Fruit fly (Drosophila melanogaster) whole organism, embryonic: ENCODE results near the gene Mrgn1.

Source experiments
- B-H2 ChIP-seq: fragments of 200-800 bp; sonication (Bioruptor generic); optimal IDR thresholded peaks from 2 replicates; lab custom pipeline; 2018; ENCODE audit warnings: missing biosample characterization, mild to moderate bottlenecking, missing genetic modification characterization
- Blimp-1 ChIP-seq: fragments of 200-800 bp; sonication (Bioruptor generic); optimal IDR thresholded peaks from 3 replicates; lab custom pipeline; 2018; ENCODE audit warnings: missing biosample characterization, missing genetic modification characterization, mild to moderate bottlenecking, moderate library complexity, missing genetic modification reagents
- CG10543 ChIP-seq: fragments of 200-800 bp; sonication (Bioruptor generic); optimal IDR thresholded peaks from 3 replicates; lab custom pipeline; 2017; ENCODE audit warnings: missing biosample characterization, mild to moderate bottlenecking, missing genetic modification characterization, moderate library complexity
- CG14050 ChIP-seq: fragments of 200-800 bp; sonication (Bioruptor generic); IDR thresholded peaks from 3 replicates; pipeline ENCODE4 v1.3.6; 2022; ENCODE audit warnings: missing biosample characterization, missing genetic modification characterization
- CG1603 ChIP-seq: fragments of 200-800 bp; sonication (Bioruptor generic); optimal IDR thresholded peaks from 2 replicates; lab custom pipeline; 2019; ENCODE audit warnings: missing biosample characterization, mild to moderate bottlenecking, missing genetic modification characterization, moderate library complexity
- CG18262 ChIP-seq: fragments of 200-800 bp; optimal IDR thresholded peaks from 3 replicates; lab custom pipeline; 2019; ENCODE audit warnings: missing biosample characterization, mild to moderate bottlenecking, missing genetic modification characterization, moderate library complexity
- CG18476 ChIP-seq: fragments of 200-800 bp; sonication (Bioruptor generic); optimal IDR thresholded peaks from 2 replicates; lab custom pipeline; 2016; ENCODE audit warnings: missing biosample characterization, mild to moderate bottlenecking, missing genetic modification characterization
- CG2199 ChIP-seq: fragments of 200-800 bp; sonication (Bioruptor generic); IDR thresholded peaks from 3 replicates; pipeline ENCODE4 v1.3.6; 2022; ENCODE audit warnings: missing biosample characterization, missing genetic modification characterization
- CG2875 ChIP-seq: fragments of 200-800 bp; sonication (Bioruptor generic); optimal IDR thresholded peaks from 2 replicates; lab custom pipeline; 2017; ENCODE audit warnings: missing biosample characterization, mild to moderate bottlenecking, missing genetic modification characterization, missing genetic modification reagents
- CG30403 ChIP-seq: fragments of 200-800 bp; sonication (Bioruptor generic); optimal IDR thresholded peaks from 3 replicates; lab custom pipeline; 2016; ENCODE audit warnings: missing biosample characterization, missing genetic modification characterization
- CG3065 ChIP-seq: fragments of 200-800 bp; sonication (Bioruptor generic); optimal IDR thresholded peaks from 2 replicates; lab custom pipeline; 2016; ENCODE audit warnings: missing biosample characterization, missing genetic modification characterization
- CG3281 ChIP-seq: fragments of 200-800 bp; sonication (Bioruptor generic); optimal IDR thresholded peaks from 3 replicates; lab custom pipeline; 2017; ENCODE audit warnings: missing biosample characterization, mild to moderate bottlenecking, missing genetic modification characterization
- CG34376 ChIP-seq: fragments of 200-800 bp; sonication (Bioruptor generic); optimal IDR thresholded peaks from 2 replicates; lab custom pipeline; 2018; ENCODE audit warnings: missing biosample characterization, mild to moderate bottlenecking, missing genetic modification characterization
- CG3847 ChIP-seq: fragments of 200-800 bp; sonication (Bioruptor generic); IDR thresholded peaks from 2 replicates; pipeline ENCODE4 v1.3.6; 2022; ENCODE audit warnings: missing biosample characterization, missing genetic modification characterization
- CG6683 ChIP-seq: fragments of 200-800 bp; sonication (Bioruptor generic); optimal IDR thresholded peaks from 2 replicates; lab custom pipeline; 2017; ENCODE audit warnings: missing biosample characterization, mild to moderate bottlenecking, missing genetic modification characterization, missing genetic modification reagents
- Chrac-16 ChIP-seq: fragments of 200-800 bp; sonication (Bioruptor generic); optimal IDR thresholded peaks from 3 replicates; lab custom pipeline; 2016; ENCODE audit warnings: missing biosample characterization, missing genetic modification characterization
- CrebB ChIP-seq: fragments of 200-800 bp; sonication (Bioruptor generic); optimal IDR thresholded peaks from 3 replicates; lab custom pipeline; 2018; ENCODE audit warnings: missing biosample characterization, mild to moderate bottlenecking, missing genetic modification characterization
- Dbx ChIP-seq: fragments of 200-800 bp; sonication (Bioruptor generic); IDR thresholded peaks from 3 replicates; pipeline ENCODE4 v1.3.6; 2022; ENCODE audit warnings: missing biosample characterization, missing genetic modification characterization
- ERR ChIP-seq: fragments of 200-800 bp; sonication (Bioruptor generic); optimal IDR thresholded peaks from 2 replicates; lab custom pipeline; 2016; ENCODE audit warnings: missing biosample characterization, missing genetic modification characterization
- Hr51 ChIP-seq, 2 experiments: fragments of 200-800 bp; sonication (Bioruptor generic); optimal IDR thresholded peaks; 2 replicates in 1 of 2; 3 replicates in 1 of 2; lab custom pipeline; 2016 to 2018; ENCODE audit warnings: missing biosample characterization in 2 of 2, missing genetic modification characterization in 2 of 2, mild to moderate bottlenecking in 1 of 2, moderate library complexity in 1 of 2
- Med ChIP-seq: fragments of 200-800 bp; sonication (Bioruptor generic); peaks from one replicate; lab custom pipeline; 2016; ENCODE audit warnings: missing biosample characterization, missing genetic modification characterization, mild to moderate bottlenecking, inconsistent platforms, moderate library complexity
- NfI ChIP-seq: fragments of 200-800 bp; sonication (Bioruptor generic); optimal IDR thresholded peaks from 3 replicates; lab custom pipeline; 2018; ENCODE audit warnings: missing biosample characterization, mild to moderate bottlenecking, missing genetic modification characterization, moderate library complexity
- ap ChIP-seq: fragments of 200-800 bp; sonication (Bioruptor generic); IDR thresholded peaks from 2 replicates; pipeline ENCODE4 v1.3.6; 2022; ENCODE audit warnings: missing biosample characterization, missing genetic modification characterization
- ase ChIP-seq: fragments of 200-800 bp; sonication (Bioruptor generic); IDR thresholded peaks from 3 replicates; pipeline ENCODE4 v1.3.6; 2022; ENCODE audit warnings: missing biosample characterization, missing genetic modification characterization
- cas ChIP-seq: fragments of 200-800 bp; sonication (Bioruptor generic); IDR thresholded peaks from 2 replicates; pipeline ENCODE4 v1.3.6; 2022; ENCODE audit warnings: missing biosample characterization, missing genetic modification characterization
- caup ChIP-seq: fragments of 200-800 bp; sonication (Bioruptor generic); optimal IDR thresholded peaks from 3 replicates; lab custom pipeline; 2017; ENCODE audit warnings: missing biosample characterization, mild to moderate bottlenecking, missing genetic modification characterization, moderate library complexity; ENCODE audit not compliant: severe bottlenecking
- cg ChIP-seq: fragments of 200-800 bp; sonication (Bioruptor generic); optimal IDR thresholded peaks from 3 replicates; lab custom pipeline; 2019; ENCODE audit warnings: missing biosample characterization, mild to moderate bottlenecking, missing genetic modification characterization, moderate library complexity
- danr ChIP-seq: fragments of 200-800 bp; sonication (Bioruptor generic); IDR thresholded peaks from 2 replicates; pipeline ENCODE4 v1.3.6; 2022; ENCODE audit warnings: missing biosample characterization, missing genetic modification characterization
- dysf ChIP-seq: fragments of 200-800 bp; sonication (Bioruptor generic); IDR thresholded peaks from 3 replicates; pipeline ENCODE4 v1.3.6; 2022; ENCODE audit warnings: missing biosample characterization, missing genetic modification characterization
- ewg ChIP-seq: fragments of 200-800 bp; sonication (Bioruptor generic); optimal IDR thresholded peaks from 3 replicates; lab custom pipeline; 2017; ENCODE audit warnings: mild to moderate bottlenecking, missing biosample characterization, missing genetic modification reagents, missing genetic modification characterization
- exex ChIP-seq: fragments of 200-800 bp; sonication (Bioruptor generic); optimal IDR thresholded peaks from 4 replicates; lab custom pipeline; 2018; ENCODE audit warnings: missing biosample characterization, mild to moderate bottlenecking, missing genetic modification characterization, moderate library complexity
- fd3F ChIP-seq: fragments of 200-800 bp; sonication (Bioruptor generic); optimal IDR thresholded peaks from 2 replicates; lab custom pipeline; 2018; ENCODE audit warnings: missing biosample characterization, mild to moderate bottlenecking, missing genetic modification characterization, moderate library complexity
- grau ChIP-seq: fragments of 200-800 bp; optimal IDR thresholded peaks from 3 replicates; lab custom pipeline; 2019; ENCODE audit warnings: missing biosample characterization, mild to moderate bottlenecking, missing genetic modification characterization, moderate library complexity
- grn ChIP-seq: fragments of 200-800 bp; sonication (Bioruptor generic); optimal IDR thresholded peaks from 3 replicates; lab custom pipeline; 2017; ENCODE audit warnings: missing biosample characterization, missing genetic modification characterization
- jing ChIP-seq: fragments of 200-800 bp; sonication (Bioruptor generic); optimal IDR thresholded peaks from 2 replicates; lab custom pipeline; 2018; ENCODE audit warnings: missing biosample characterization, mild to moderate bottlenecking, missing genetic modification characterization
- ken ChIP-seq: fragments of 200-800 bp; sonication (Bioruptor generic); IDR thresholded peaks from 3 replicates; pipeline ENCODE4 v1.3.6; 2022; ENCODE audit warnings: missing biosample characterization, missing genetic modification characterization
- oc ChIP-seq: fragments of 200-800 bp; sonication (Bioruptor generic); optimal IDR thresholded peaks from 2 replicates; lab custom pipeline; 2018; ENCODE audit warnings: missing biosample characterization, mild to moderate bottlenecking, missing genetic modification characterization, moderate library complexity
- pros ChIP-seq: fragments of 200-800 bp; sonication (Bioruptor generic); optimal IDR thresholded peaks from 3 replicates; lab custom pipeline; 2019; ENCODE audit warnings: missing biosample characterization, mild to moderate bottlenecking, missing genetic modification characterization, moderate library complexity
- salm ChIP-seq: fragments of 200-800 bp; sonication (Bioruptor generic); optimal IDR thresholded peaks from 2 replicates; lab custom pipeline; 2018; ENCODE audit warnings: missing biosample characterization, mild to moderate bottlenecking, missing genetic modification characterization
- sc ChIP-seq, 3 experiments: fragments of >200 bp in 2 of 3; fragments of 200-800 bp in 1 of 3; sonication (Bioruptor generic) in 1 of 3; optimal IDR thresholded peaks; 2 replicates in 2 of 3; 3 replicates in 1 of 3; lab custom pipeline; 2017; ENCODE audit warnings: mild to moderate bottlenecking in 1 of 3, missing biosample characterization in 1 of 3, missing genetic modification characterization in 1 of 3, missing genetic modification reagents in 1 of 3
- seq ChIP-seq: fragments of 200-800 bp; sonication (Bioruptor generic); IDR thresholded peaks from 2 replicates; pipeline ENCODE4 v1.3.6; 2022; ENCODE audit warnings: missing biosample characterization, missing genetic modification characterization
- tap ChIP-seq: fragments of 200-800 bp; optimal IDR thresholded peaks from 3 replicates; lab custom pipeline; 2019; ENCODE audit warnings: missing biosample characterization, mild to moderate bottlenecking, missing genetic modification characterization, moderate library complexity
- tin ChIP-seq: fragments of 200-800 bp; sonication (Bioruptor generic); optimal IDR thresholded peaks from 3 replicates; lab custom pipeline; 2016; ENCODE audit warnings: missing biosample characterization, missing genetic modification characterization
- twi ChIP-seq: fragments of 200-800 bp; optimal IDR thresholded peaks from 2 replicates; lab custom pipeline; 2019; ENCODE audit warnings: missing biosample characterization, mild to moderate bottlenecking, missing genetic modification characterization, moderate library complexity
- vvl ChIP-seq: fragments of 200-800 bp; sonication (Bioruptor generic); IDR thresholded peaks from 2 replicates; pipeline ENCODE4 v1.3.6; 2022; ENCODE audit warnings: missing biosample characterization, missing genetic modification characterization
- wdn ChIP-seq: fragments of 200-800 bp; sonication (Bioruptor generic); IDR thresholded peaks from 2 replicates; pipeline ENCODE4 v1.3.6; 2022; ENCODE audit warnings: missing biosample characterization, missing genetic modification characterization
- zen2 ChIP-seq: fragments of 200-800 bp; sonication (Bioruptor generic); IDR thresholded peaks from 3 replicates; pipeline ENCODE4 v1.3.6; 2022; ENCODE audit warnings: missing biosample characterization, missing genetic modification characterization; ENCODE audit not compliant: partially characterized antibody

Gene Mrgn1

DNA sequence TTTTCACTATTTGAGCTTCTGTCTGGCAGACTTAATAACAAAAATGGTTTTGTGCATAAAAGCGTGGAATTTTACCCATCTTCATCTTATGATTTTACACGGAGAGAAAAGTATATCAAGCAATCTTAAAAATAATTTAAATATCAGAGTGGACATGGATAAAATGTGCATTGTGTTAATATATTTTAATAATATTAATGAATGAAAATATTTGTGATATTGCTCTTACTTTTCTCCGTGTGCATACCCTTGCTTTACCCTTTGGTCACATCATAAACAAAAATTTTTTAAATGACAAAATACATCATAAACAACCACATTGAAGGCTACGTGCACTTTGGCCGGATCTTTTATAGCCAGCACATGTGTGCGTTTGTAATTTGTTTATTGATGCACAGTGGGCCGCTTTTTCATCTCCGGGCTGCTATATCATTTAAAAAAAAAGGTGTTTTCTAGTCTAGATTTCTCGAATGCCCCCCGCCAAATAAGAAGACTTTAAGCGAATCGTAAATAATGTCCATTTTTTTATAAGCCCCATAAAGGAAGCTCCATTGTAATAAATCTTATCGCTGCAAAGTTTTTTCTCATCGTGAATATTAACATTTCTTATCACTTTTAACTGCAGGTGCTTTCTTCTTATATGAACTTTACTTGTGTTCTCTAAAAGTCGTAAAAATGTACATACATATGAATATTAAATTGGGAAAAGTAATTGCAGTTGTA, 42.8 kb upstream of the Mrgn1 start (continued):
- TF ChIP-seq tap (tag; lab: Kevin White, UChicago) (peak; percentile 55), ap (GFP tag; lab: Robert Waterston, UW) (no peak), Chrac-16 (GFP tag; lab: Kevin White, UChicago) (peak; percentile 15), CG2875 (GFP tag; lab: Kevin White, UChicago) (peak; percentile 44), exex (tag; lab: Kevin White, UChicago) (no peak), B-H2 (no peak), Dbx (GFP tag; lab: Robert Waterston, UW) (0 out of 3 replicates have a peak, but pooled peaks have one; percentile 15), CG1603 (peak; percentile 35), zen2 (no peak), CG10543 (no peak), cas (GFP tag; lab: Robert Waterston, UW) (0 out of 2 replicates have a peak, but pooled peaks have one; percentile 8), cg (GFP tag; lab: Kevin White, UChicago) (no peak), wdn (0 out of 2 replicates have a peak, but pooled peaks have one; percentile 34), NfI (GFP tag; lab: Kevin White, UChicago) (peak; percentile 11), pros (GFP tag; lab: Kevin White, UChicago) (no peak), ewg (GFP tag; lab: Kevin White, UChicago) (peak; percentile 2), ase (GFP tag; lab: Robert Waterston, UW) (peak; percentile 33; the same call in 1 of the 3 replicates), grn (no peak), Blimp-1 (peak; percentile 61), jing (GFP tag; lab: Kevin White, UChicago) (peak; percentile 0), oc (tag; lab: Kevin White, UChicago) (peak; percentile 36), CG3065 (GFP tag; lab: Kevin White, UChicago) (no peak), Med (GFP tag; lab: Kevin White, UChicago) (peak; percentile 61), CG3847 (GFP tag; lab: Robert Waterston, UW) (peak; percentile 38), CG30403 (GFP tag; lab: Kevin White, UChicago) (peak; percentile 40), tin (peak; percentile 4), vvl (GFP tag; lab: Robert Waterston, UW) (0 out of 2 replicates have a peak, but pooled peaks have one; percentile 57), ken (0 out of 3 replicates have a peak, but pooled peaks have one; percentile 45), CG18262 (peak; percentile 49), CG2199 (GFP tag; lab: Robert Waterston, UW) (peak; percentile 39; the same call in 1 of the 3 replicates), CG3281 (GFP tag; lab: Kevin White, UChicago) (peak; percentile 40), sc (optimal IDR thresholded peaks at IDR 0.05; lab: Kevin White, UChicago) (no peak), sc (GFP tag; optimal IDR thresholded peaks at IDR 0.05; lab: Kevin White, UChicago) (peak; percentile 19), salm (tag; lab: Kevin White, UChicago) (peak; percentile 27), danr (GFP tag; lab: Robert Waterston, UW) (no peak), CrebB (tag; lab: Kevin White, UChicago) (no peak), CG34376 (GFP tag; lab: Kevin White, UChicago) (no peak), dysf (peak; percentile 61; the same call in 2 of the 3 replicates), Hr51 (GFP tag; optimal IDR thresholded peaks at IDR 0.05; lab: Kevin White, UChicago) (peak in 1 of 2 experiments; percentile 63), grau (tag; lab: Kevin White, UChicago) (peak; percentile 54), CG6683 (GFP tag; lab: Kevin White, UChicago) (peak; percentile 9), caup (GFP tag; lab: Kevin White, UChicago) (peak; percentile 41), ERR (GFP tag; lab: Kevin White, UChicago) (no peak), CG14050 (GFP tag; lab: Robert Waterston, UW) (peak; percentile 51; the same call in 1 of the 3 replicates), CG18476 (GFP tag; lab: Kevin White, UChicago) (peak; percentile 11), seq (GFP tag; lab: Robert Waterston, UW) (no peak), twi (tag; lab: Kevin White, UChicago) (peak; percentile 58), fd3F (GFP tag; lab: Kevin White, UChicago) (peak; percentile 32)
